Worm (Caenorhabditis elegans) whole organism, L1 larva: Measurements from ENCODE around the gene exc-7.

Source experiments
- Y116A8C.19 ChIP-seq: sonication (generic microtip); optimal IDR thresholded peaks from 2 replicates; lab custom pipeline; 2016; ENCODE audit warnings: missing compliant biosample characterization, missing genetic modification characterization, borderline replicate concordance
- alr-1 ChIP-seq: fragments of 200-800 bp; sonication (Bioruptor generic); optimal IDR thresholded peaks from 2 replicates; lab custom pipeline; 2018; ENCODE audit warnings: borderline replicate concordance, mild to moderate bottlenecking, missing genetic modification characterization, missing compliant biosample characterization
- aly-2 ChIP-seq: fragments of 150-350 bp; optimal IDR thresholded peaks from 2 replicates; lab custom pipeline; 2014; ENCODE audit warnings: missing biosample characterization, missing genetic modification characterization
- ama-1 ChIP-seq: fragments of 150-350 bp; optimal IDR thresholded peaks from 2 replicates; lab custom pipeline; 2014
- blmp-1 ChIP-seq: fragments of 150-350 bp; optimal IDR thresholded peaks from 2 replicates; lab custom pipeline; 2014; ENCODE audit warnings: missing biosample characterization, missing genetic modification characterization
- ceh-8 ChIP-seq: fragments of 200-800 bp; sonication (Bioruptor generic); optimal IDR thresholded peaks from 2 replicates; lab custom pipeline; 2018; ENCODE audit warnings: mild to moderate bottlenecking, missing genetic modification characterization, moderate library complexity, missing compliant biosample characterization
- ces-1 ChIP-seq: fragments of 150-350 bp; optimal IDR thresholded peaks from 2 replicates; lab custom pipeline; 2014; ENCODE audit warnings: missing biosample characterization, missing genetic modification reagents, missing genetic modification characterization
- efl-1 ChIP-seq, 4 experiments: fragments of 150-350 bp; optimal IDR thresholded peaks in 3 of 4; peaks in 1 of 4; 1 replicate in 1 of 4; 2 replicates in 3 of 4; lab custom pipeline; 2014; ENCODE audit warnings: missing biosample characterization in 2 of 4, missing genetic modification characterization in 2 of 4, missing genetic modification reagents in 2 of 4
- efl-3 ChIP-seq: fragments of 200-800 bp; sonication (Bioruptor generic); optimal IDR thresholded peaks from 2 replicates; lab custom pipeline; 2018; ENCODE audit warnings: mild to moderate bottlenecking, missing genetic modification characterization, missing compliant biosample characterization
- egl-27 ChIP-seq, 2 experiments: fragments of 150-350 bp in 1 of 2; sonication (generic microtip); optimal IDR thresholded peaks; 3 replicates each; lab custom pipeline; 2017 to 2018; ENCODE audit warnings: missing biosample characterization in 2 of 2, missing genetic modification characterization in 2 of 2, missing genetic modification reagents in 2 of 2
- elt-3 ChIP-seq, 6 experiments: fragments of 150-350 bp in 1 of 6; sonication (generic microtip); optimal IDR thresholded peaks; 2 replicates each; lab custom pipeline; 2017 to 2018; ENCODE audit warnings: missing biosample characterization in 6 of 6, missing genetic modification characterization in 6 of 6, inconsistent platforms in 1 of 6
- fkh-4 ChIP-seq: sonication (generic microtip); optimal IDR thresholded peaks from 2 replicates; lab custom pipeline; 2016; ENCODE audit warnings: missing compliant biosample characterization, missing genetic modification characterization, borderline replicate concordance
- grh-1 ChIP-seq: fragments of 200-800 bp; sonication (Bioruptor generic); IDR thresholded peaks from 2 replicates; pipeline ENCODE4 v1.3.6; 2022; ENCODE audit warnings: missing genetic modification reagents, missing genetic modification characterization, missing compliant biosample characterization
- jun-1 ChIP-seq: fragments of 150-350 bp; optimal IDR thresholded peaks from 2 replicates; lab custom pipeline; 2014; ENCODE audit warnings: missing biosample characterization, missing genetic modification reagents, missing genetic modification characterization
- lin-13 ChIP-seq: fragments of 150-350 bp; optimal IDR thresholded peaks from 2 replicates; lab custom pipeline; 2014; ENCODE audit warnings: missing biosample characterization, missing genetic modification reagents, missing genetic modification characterization
- lin-14 ChIP-seq: fragments of 200-800 bp; sonication (Bioruptor generic); optimal IDR thresholded peaks from 2 replicates; lab custom pipeline; 2018; ENCODE audit warnings: mild to moderate bottlenecking, missing genetic modification characterization, moderate library complexity, missing compliant biosample characterization
- lin-15B ChIP-seq: fragments of 150-350 bp; sonication (generic microtip); optimal IDR thresholded peaks from 3 replicates; lab custom pipeline; 2014; ENCODE audit warnings: missing biosample characterization, missing genetic modification characterization
- lin-39 ChIP-seq: fragments of 150-350 bp; optimal IDR thresholded peaks from 2 replicates; lab custom pipeline; 2014; ENCODE audit warnings: missing biosample characterization, missing genetic modification reagents, missing genetic modification characterization
- lsy-2 ChIP-seq, 2 experiments: fragments of 150-350 bp; optimal IDR thresholded peaks; 2 replicates each; lab custom pipeline; 2014; ENCODE audit warnings: missing biosample characterization in 2 of 2, missing genetic modification characterization in 2 of 2
- nhr-47 ChIP-seq: sonication (generic microtip); optimal IDR thresholded peaks from 2 replicates; lab custom pipeline; 2016; ENCODE audit warnings: mild to moderate bottlenecking, missing genetic modification characterization, moderate library complexity, missing compliant biosample characterization
- nhr-71 ChIP-seq: sonication (generic microtip); optimal IDR thresholded peaks from 2 replicates; lab custom pipeline; 2016; ENCODE audit warnings: mild to moderate bottlenecking, missing genetic modification characterization, moderate library complexity, missing compliant biosample characterization
- nhr-76 ChIP-seq: sonication (generic microtip); optimal IDR thresholded peaks from 2 replicates; lab custom pipeline; 2017; ENCODE audit warnings: missing biosample characterization, missing genetic modification characterization
- nhr-77 ChIP-seq: fragments of 150-350 bp; optimal IDR thresholded peaks from 2 replicates; lab custom pipeline; 2014; ENCODE audit warnings: missing biosample characterization, missing genetic modification characterization
- nhr-85 ChIP-seq: sonication (generic microtip); peaks from one replicate; lab custom pipeline; 2016; ENCODE audit warnings: missing genetic modification characterization, inconsistent platforms, missing compliant biosample characterization
- nhr-90 ChIP-seq: sonication (generic microtip); optimal IDR thresholded peaks from 2 replicates; lab custom pipeline; 2016; ENCODE audit warnings: mild to moderate bottlenecking, missing genetic modification characterization, missing compliant biosample characterization; ENCODE audit not compliant: poor library complexity
- pqm-1 ChIP-seq: sonication (generic microtip); optimal IDR thresholded peaks from 3 replicates; lab custom pipeline; 2017; ENCODE audit warnings: missing biosample characterization, missing genetic modification characterization
- rnt-1 ChIP-seq: sonication (generic microtip); optimal IDR thresholded peaks from 2 replicates; lab custom pipeline; 2016; ENCODE audit warnings: mild to moderate bottlenecking, missing genetic modification characterization, moderate library complexity, missing compliant biosample characterization
- skn-1 ChIP-seq: fragments of 150-350 bp; optimal IDR thresholded peaks from 2 replicates; lab custom pipeline; 2014; ENCODE audit warnings: missing biosample characterization, missing genetic modification characterization
- snpc-4 ChIP-seq: fragments of 150-350 bp; optimal IDR thresholded peaks from 2 replicates; lab custom pipeline; 2014; ENCODE audit warnings: missing biosample characterization, missing genetic modification characterization
- snu-23 ChIP-seq: sonication (generic microtip); optimal IDR thresholded peaks from 2 replicates; lab custom pipeline; 2016; ENCODE audit warnings: missing genetic modification characterization, missing compliant biosample characterization
- sptf-1 ChIP-seq: fragments of 150-350 bp; optimal IDR thresholded peaks from 2 replicates; lab custom pipeline; 2014; ENCODE audit warnings: missing biosample characterization, missing genetic modification characterization
- swsn-7 ChIP-seq: sonication (generic microtip); optimal IDR thresholded peaks from 2 replicates; lab custom pipeline; 2016; ENCODE audit warnings: missing genetic modification characterization, missing compliant biosample characterization
- unc-130 ChIP-seq: fragments of 150-350 bp; optimal IDR thresholded peaks from 2 replicates; lab custom pipeline; 2017; ENCODE audit warnings: missing biosample characterization, missing genetic modification characterization, inconsistent platforms
- unc-62 ChIP-seq: fragments of 150-350 bp; optimal IDR thresholded peaks from 2 replicates; lab custom pipeline; 2014; ENCODE audit warnings: missing biosample characterization, missing genetic modification reagents, missing genetic modification characterization
- unc-86 ChIP-seq: sonication (generic microtip); optimal IDR thresholded peaks from 2 replicates; lab custom pipeline; 2016; ENCODE audit warnings: missing genetic modification characterization, missing compliant biosample characterization
- vab-15 ChIP-seq: sonication (generic microtip); optimal IDR thresholded peaks from 2 replicates; lab custom pipeline; 2017; ENCODE audit warnings: missing genotype, mild to moderate bottlenecking, missing genetic modification characterization, missing compliant biosample characterization
- zip-4 ChIP-seq: fragments of 200-800 bp; sonication (Bioruptor generic); optimal IDR thresholded peaks from 2 replicates; lab custom pipeline; 2018; ENCODE audit warnings: mild to moderate bottlenecking, missing genetic modification characterization, moderate library complexity, missing compliant biosample characterization
- ztf-4 ChIP-seq: fragments of 150-350 bp; optimal IDR thresholded peaks from 2 replicates; lab custom pipeline; 2014; ENCODE audit warnings: missing biosample characterization, missing genetic modification characterization

The exc-7 gene

ce11 chrII:9617039-9617901 is 41.5 kb downstream of the exc-7 start, which contains the start of gene hal-3:
TSS of gene hal-3 (minus strand) at chrII:9617125.
- TF ChIP-seq nhr-77 (tag; lab: Kevin White, UChicago) (no peak), sptf-1 (tag; lab: Kevin White, UChicago) (no peak), ama-1 (lab: Kevin White, UChicago) (peak; percentile 16), lin-39 (tag; lab: Kevin White, UChicago) (no peak), grh-1 (GFP tag; lab: Robert Waterston, UW) (no peak), fkh-4 (tag; lab: Kevin White, UChicago) (no peak), nhr-76 (tag; lab: Kevin White, UChicago) (no peak), swsn-7 (tag; lab: Kevin White, UChicago) (no peak), egl-27 (tag; optimal IDR thresholded peaks at IDR 0.05; lab: Kevin White, UChicago) (no peak), unc-86 (tag; lab: Kevin White, UChicago) (no peak), blmp-1 (tag; lab: Kevin White, UChicago) (no peak), lin-13 (GFP tag; lab: Kevin White, UChicago) (no peak), Y116A8C.19 (tag; lab: Kevin White, UChicago) (no peak), snu-23 (GFP tag; lab: Kevin White, UChicago) (no peak), efl-1 (optimal IDR thresholded peaks at IDR 0.05; lab: Kevin White, UChicago) (no peak), efl-1 (GFP tag; optimal IDR thresholded peaks at IDR 0.05 in 1 of 2; lab: Kevin White, UChicago) (peak in 1 of 2 experiments; percentile 77), vab-15 (tag; lab: Kevin White, UChicago) (no peak), alr-1 (tag; lab: Kevin White, UChicago) (no peak), ces-1 (no peak), pqm-1 (tag; lab: Kevin White, UChicago) (no peak), lsy-2 (tag; optimal IDR thresholded peaks at IDR 0.05; lab: Kevin White, UChicago) (peak in 1 of 2 experiments; percentile 54), aly-2 (no peak), unc-130 (tag; lab: Kevin White, UChicago) (no peak), unc-62 (GFP tag; lab: Kevin White, UChicago) (no peak), nhr-85 (tag; lab: Kevin White, UChicago) (no peak), ceh-8 (GFP tag; lab: Kevin White, UChicago) (no peak), nhr-47 (tag; lab: Kevin White, UChicago) (peak; percentile 1), rnt-1 (tag; lab: Kevin White, UChicago) (no peak), snpc-4 (tag; lab: Kevin White, UChicago) (no peak), elt-3 (tag; optimal IDR thresholded peaks at IDR 0.05; lab: Kevin White, UChicago) (no peak), lin-15B (tag; lab: Kevin White, UChicago) (no peak), nhr-71 (tag; lab: Kevin White, UChicago) (no peak), efl-3 (no peak), skn-1 (tag; lab: Kevin White, UChicago) (no peak), ztf-4 (peak; percentile 5)
- TF ChIP-seq, all 84 proteins: peak for 5

DNA sequence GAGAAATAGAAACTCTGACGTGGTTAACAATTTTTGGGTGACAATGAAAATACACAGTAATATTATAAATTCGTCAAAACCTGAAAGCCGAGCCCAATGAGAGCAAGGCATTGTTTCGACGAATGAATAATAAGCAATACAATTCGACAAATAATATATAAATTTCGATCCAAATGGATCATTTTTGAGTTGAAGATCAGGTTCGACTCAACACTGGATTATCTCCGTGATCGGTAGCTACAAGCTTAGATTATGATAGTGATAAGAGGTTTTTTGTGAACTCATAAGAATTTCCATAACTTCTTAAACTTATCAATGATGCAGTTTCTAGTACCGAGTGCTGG is 42.1 kb downstream of the exc-7 start:
- TF ChIP-seq jun-1 (tag; lab: Kevin White, UChicago): peak; percentile 2
- TF ChIP-seq nhr-90 (tag; lab: Kevin White, UChicago): peak; percentile 25
- TF ChIP-seq nhr-71 (tag; lab: Kevin White, UChicago): no peak
- peak; percentile 21 for TF ChIP-seq lin-14 (GFP tag; lab: Kevin White, UChicago)
- peak; percentile 16 for TF ChIP-seq zip-4 (GFP tag; lab: Kevin White, UChicago)
- TF ChIP-seq ces-1: no peak
- TF ChIP-seq snu-23 (GFP tag; lab: Kevin White, UChicago): peak; percentile 19
